Worm (Caenorhabditis elegans) whole organism, L2 larva: ENCODE results near the gene Y49E10.10.

Experiments
- C34F6.9 ChIP-seq: fragments of 150-350 bp; optimal IDR thresholded peaks from 2 replicates; lab custom pipeline; 2014; ENCODE audit warnings: missing biosample characterization, missing genetic modification characterization
- F13H6.1 ChIP-seq: sonication (generic microtip); optimal IDR thresholded peaks from 2 replicates; lab custom pipeline; 2016; ENCODE audit warnings: missing genetic modification characterization, missing compliant biosample characterization
- R02D3.7 ChIP-seq: fragments of 150-350 bp; optimal IDR thresholded peaks from 2 replicates; lab custom pipeline; 2014; ENCODE audit warnings: missing biosample characterization, missing genetic modification characterization
- ZK546.5 ChIP-seq: sonication (generic microtip); optimal IDR thresholded peaks from 2 replicates; lab custom pipeline; 2017; ENCODE audit warnings: missing biosample characterization, missing genetic modification characterization
- aly-2 ChIP-seq: fragments of 150-350 bp; optimal IDR thresholded peaks from 2 replicates; lab custom pipeline; 2014; ENCODE audit warnings: missing biosample characterization, missing genetic modification characterization
- ama-1 ChIP-seq: fragments of 150-350 bp; optimal IDR thresholded peaks from 2 replicates; lab custom pipeline; 2018; ENCODE audit warnings: inconsistent platforms
- blmp-1 ChIP-seq: sonication (generic microtip); optimal IDR thresholded peaks from 2 replicates; lab custom pipeline; 2017; ENCODE audit warnings: missing genetic modification characterization, mild to moderate bottlenecking, missing compliant biosample characterization, antibody characterized with exemption, moderate library complexity; ENCODE audit not compliant: insufficient read depth
- ceh-82 ChIP-seq: fragments of 150-350 bp; optimal IDR thresholded peaks from 2 replicates; lab custom pipeline; 2014; ENCODE audit warnings: missing biosample characterization, missing genetic modification characterization
- crh-2 ChIP-seq: sonication (generic microtip); optimal IDR thresholded peaks from 2 replicates; lab custom pipeline; 2017; ENCODE audit warnings: missing biosample characterization, missing genetic modification characterization
- dmd-4 ChIP-seq: sonication (generic microtip); optimal IDR thresholded peaks from 2 replicates; lab custom pipeline; 2017; ENCODE audit warnings: missing biosample characterization, missing genetic modification characterization
- egl-27 ChIP-seq: sonication (generic microtip); optimal IDR thresholded peaks from 3 replicates; lab custom pipeline; 2017; ENCODE audit warnings: missing biosample characterization, missing genetic modification reagents, missing genetic modification characterization
- elt-1 ChIP-seq: fragments of 150-350 bp; optimal IDR thresholded peaks from 2 replicates; lab custom pipeline; 2014; ENCODE audit warnings: missing biosample characterization, missing genetic modification characterization
- elt-3 ChIP-seq: sonication (generic microtip); optimal IDR thresholded peaks from 2 replicates; lab custom pipeline; 2017; ENCODE audit warnings: missing biosample characterization, missing genetic modification characterization
- fos-1 ChIP-seq: fragments of 150-350 bp; optimal IDR thresholded peaks from 2 replicates; lab custom pipeline; 2014; ENCODE audit warnings: missing biosample characterization, missing genetic modification characterization
- gmeb-1 ChIP-seq: fragments of 150-350 bp; optimal IDR thresholded peaks from 2 replicates; lab custom pipeline; 2014; ENCODE audit warnings: missing biosample characterization, missing genetic modification characterization
- lin-39 ChIP-seq: fragments of 150-350 bp; optimal IDR thresholded peaks from 2 replicates; lab custom pipeline; 2014; ENCODE audit warnings: missing biosample characterization, missing genetic modification reagents, missing genetic modification characterization
- lsy-2 ChIP-seq, 2 experiments: fragments of 150-350 bp in 1 of 2; sonication (generic microtip) in 1 of 2; optimal IDR thresholded peaks; 2 replicates each; lab custom pipeline; 2014 to 2017; ENCODE audit warnings: missing biosample characterization in 2 of 2, missing genetic modification characterization in 2 of 2
- mab-5 ChIP-seq: fragments of 150-350 bp; optimal IDR thresholded peaks from 2 replicates; lab custom pipeline; 2014; ENCODE audit warnings: missing biosample characterization, missing genetic modification characterization
- mbf-1 ChIP-seq: sonication (generic microtip); optimal IDR thresholded peaks from 2 replicates; lab custom pipeline; 2017; ENCODE audit warnings: missing biosample characterization, missing genetic modification characterization
- mdl-1 ChIP-seq, 2 experiments: fragments of 150-350 bp in 1 of 2; sonication (generic microtip) in 1 of 2; optimal IDR thresholded peaks; 2 replicates each; lab custom pipeline; 2017; ENCODE audit warnings: missing biosample characterization in 2 of 2, missing genetic modification characterization in 2 of 2
- nhr-10 ChIP-seq: sonication (generic microtip); optimal IDR thresholded peaks from 2 replicates; lab custom pipeline; 2017; ENCODE audit warnings: missing biosample characterization, missing genetic modification characterization
- nhr-11 ChIP-seq: fragments of 150-350 bp; optimal IDR thresholded peaks from 2 replicates; lab custom pipeline; 2014; ENCODE audit warnings: missing biosample characterization, missing genetic modification characterization
- nhr-12 ChIP-seq: fragments of 150-350 bp; optimal IDR thresholded peaks from 2 replicates; lab custom pipeline; 2014; ENCODE audit warnings: missing biosample characterization, missing genetic modification characterization
- nhr-129 ChIP-seq: fragments of 150-350 bp; optimal IDR thresholded peaks from 2 replicates; lab custom pipeline; 2014; ENCODE audit warnings: missing biosample characterization, missing genetic modification characterization
- nhr-23 ChIP-seq: fragments of 150-350 bp; optimal IDR thresholded peaks from 2 replicates; lab custom pipeline; 2014; ENCODE audit warnings: missing biosample characterization, missing genetic modification reagents, missing genetic modification characterization
- nhr-237 ChIP-seq: fragments of 150-350 bp; optimal IDR thresholded peaks from 2 replicates; lab custom pipeline; 2014; ENCODE audit warnings: missing biosample characterization, missing genetic modification characterization
- nhr-25 ChIP-seq: fragments of 150-350 bp; sonication (generic microtip); optimal IDR thresholded peaks from 3 replicates; lab custom pipeline; 2014; ENCODE audit warnings: missing biosample characterization, missing genetic modification characterization
- nhr-6 ChIP-seq: fragments of 150-350 bp; optimal IDR thresholded peaks from 2 replicates; lab custom pipeline; 2014; ENCODE audit warnings: missing biosample characterization, missing genetic modification characterization
- nhr-77 ChIP-seq: fragments of 150-350 bp; optimal IDR thresholded peaks from 2 replicates; lab custom pipeline; 2014; ENCODE audit warnings: missing biosample characterization, missing genetic modification characterization
- peb-1 ChIP-seq: fragments of 150-350 bp; optimal IDR thresholded peaks from 2 replicates; lab custom pipeline; 2014; ENCODE audit warnings: missing biosample characterization, missing genetic modification characterization
- sem-4 ChIP-seq: fragments of 150-350 bp; optimal IDR thresholded peaks from 2 replicates; lab custom pipeline; 2014; ENCODE audit warnings: missing biosample characterization, missing genetic modification reagents, missing genetic modification characterization
- snpc-4 ChIP-seq: fragments of 150-350 bp; optimal IDR thresholded peaks from 2 replicates; lab custom pipeline; 2014; ENCODE audit warnings: missing biosample characterization, missing genetic modification characterization
- unc-55 ChIP-seq: fragments of 150-350 bp; sonication (generic microtip); optimal IDR thresholded peaks from 3 replicates; lab custom pipeline; 2014; ENCODE audit warnings: missing biosample characterization, missing genetic modification reagents, missing genetic modification characterization
- ztf-1 ChIP-seq: fragments of 200-800 bp; sonication (Bioruptor generic); conservative IDR thresholded peaks from 2 replicates; pipeline ENCODE4 v1.3.6; 2022; ENCODE audit warnings: missing genetic modification characterization, missing compliant biosample characterization
- ztf-4 ChIP-seq: fragments of 150-350 bp; optimal IDR thresholded peaks from 2 replicates; lab custom pipeline; 2014; ENCODE audit warnings: missing biosample characterization, missing genetic modification characterization

Y49E10.10 gene

ce11 chrIII:12420256-12420655 is 25.0 kb downstream of the Y49E10.10 start:
- TF ChIP-seq ZK546.5 (tag; lab: Kevin White, UChicago): no peak
- TF ChIP-seq nhr-6: no peak
- TF ChIP-seq dmd-4: no peak
- TF ChIP-seq C34F6.9 (tag; lab: Kevin White, UChicago): no peak
- no peak for TF ChIP-seq nhr-77 (tag; lab: Kevin White, UChicago)
- no peak for TF ChIP-seq fos-1 (tag; lab: Kevin White, UChicago)
- TF ChIP-seq aly-2 (tag; lab: Kevin White, UChicago): no peak
- no peak for TF ChIP-seq lin-39
- TF ChIP-seq egl-27 (tag; lab: Kevin White, UChicago): no peak

ce11 chrIII:12421708-12422107 is 26.4 kb downstream of the Y49E10.10 start, which contains the start of gene tat-1:
TSS of gene tat-1 (minus strand) at chrIII:12421718.
- peak; percentile 2 for TF ChIP-seq C34F6.9 (tag; lab: Kevin White, UChicago)
- no peak for TF ChIP-seq lsy-2 (tag; optimal IDR thresholded peaks at IDR 0.05; lab: Kevin White, UChicago)
- no peak for TF ChIP-seq elt-3 (tag; lab: Kevin White, UChicago)
- no peak for TF ChIP-seq R02D3.7 (tag; lab: Kevin White, UChicago)
- no peak for TF ChIP-seq peb-1 (tag; lab: Kevin White, UChicago)
- peak; percentile 42 for TF ChIP-seq unc-55 (GFP tag; lab: Kevin White, UChicago)

- TF ChIP-seq nhr-129 (tag; lab: Kevin White, UChicago) (peak; percentile 76), F13H6.1 (peak; percentile 45), fos-1 (tag; lab: Kevin White, UChicago) (peak; percentile 97), snpc-4 (tag; lab: Kevin White, UChicago) (no peak), C34F6.9 (tag; lab: Kevin White, UChicago) (peak; percentile 12), sem-4 (no peak), gmeb-1 (tag; lab: Kevin White, UChicago) (peak; percentile 31), nhr-11 (tag; lab: Kevin White, UChicago) (no peak), elt-1 (tag; lab: Kevin White, UChicago) (no peak)
Measured at ce11 chrIII:12424066-12424465, 28.8 kb downstream of the Y49E10.10 start.

ce11 chrIII:12424663-12425062 is 29.4 kb downstream of the Y49E10.10 start:
- TF ChIP-seq blmp-1 (tag; lab: Kevin White, UChicago) (no peak), nhr-25 (tag; lab: Kevin White, UChicago) (peak; percentile 94)

- TF ChIP-seq mbf-1 (tag; lab: Kevin White, UChicago) (no peak), nhr-12 (tag; lab: Kevin White, UChicago) (peak; percentile 81), mab-5 (tag; lab: Kevin White, UChicago) (peak; percentile 17), C34F6.9 (tag; lab: Kevin White, UChicago) (no peak), crh-2 (tag; lab: Kevin White, UChicago) (no peak), ztf-1 (GFP tag; lab: Robert Waterston, UW) (no peak), nhr-25 (tag; lab: Kevin White, UChicago) (peak; percentile 52)
Measured at ce11 chrIII:12425846-12426405, 30.7 kb downstream of the Y49E10.10 start.

- no peak for TF ChIP-seq ceh-82
- no peak for TF ChIP-seq nhr-77 (tag; lab: Kevin White, UChicago)
- TF ChIP-seq ztf-4 (tag; lab: Kevin White, UChicago): no peak
- no peak for TF ChIP-seq sem-4
- TF ChIP-seq unc-55 (GFP tag; lab: Kevin White, UChicago): no peak
- TF ChIP-seq ztf-1 (GFP tag; lab: Robert Waterston, UW): no peak
- TF ChIP-seq blmp-1 (tag; lab: Kevin White, UChicago): no peak
- no peak for TF ChIP-seq nhr-23 (tag; lab: Kevin White, UChicago)
- no peak for TF ChIP-seq fos-1 (tag; lab: Kevin White, UChicago)
- TF ChIP-seq ama-1 (lab: Kevin White, UChicago): no peak
- no peak for TF ChIP-seq aly-2 (tag; lab: Kevin White, UChicago)
- TF ChIP-seq mdl-1 (tag; optimal IDR thresholded peaks at IDR 0.05; lab: Kevin White, UChicago): no peak
- no peak for TF ChIP-seq elt-3 (tag; lab: Kevin White, UChicago)
- no peak for TF ChIP-seq dmd-4
- no peak for TF ChIP-seq nhr-237
- no peak for TF ChIP-seq nhr-10
Measured at ce11 chrIII:12426558-12426957, 31.3 kb downstream of the Y49E10.10 start, which contains the start of gene pie-1. TSS of gene pie-1 (plus strand) at chrIII:12426893.
